Worm (Caenorhabditis elegans) whole organism, mixed stage, embryonic: ENCODE measurements around the gene srbc-8.

ENCODE experiments used
- mls-2 ChIP-seq: sonication (generic microtip); optimal IDR thresholded peaks from 2 replicates; lab custom pipeline; 2016; ENCODE audit warnings: mild to moderate bottlenecking, missing genetic modification characterization, moderate library complexity, missing compliant biosample characterization
- nhr-2 ChIP-seq: fragments of 150-350 bp; optimal IDR thresholded peaks from 2 replicates; lab custom pipeline; 2014; ENCODE audit warnings: missing biosample characterization, missing genetic modification characterization
- pha-4 ChIP-seq: fragments of 150-350 bp; optimal IDR thresholded peaks from 2 replicates; lab custom pipeline; 2018; ENCODE audit warnings: missing biosample characterization, missing genetic modification reagents, missing genetic modification characterization
- unc-62 ChIP-seq: fragments of 150-350 bp; optimal IDR thresholded peaks from 2 replicates; lab custom pipeline; 2014; ENCODE audit warnings: missing biosample characterization, missing genetic modification reagents, missing genetic modification characterization
- ztf-11 ChIP-seq: fragments of 150-350 bp; optimal IDR thresholded peaks from 2 replicates; lab custom pipeline; 2014; ENCODE audit warnings: missing biosample characterization, missing genetic modification characterization

ce11 chrV:7525695-7526094, 40.8 kb upstream of the srbc-8 start, which contains the start of gene C54F6.18:
- TF ChIP-seq mls-2 (tag; lab: Kevin White, UChicago) (no peak), unc-62 (no peak), ztf-11 (tag; lab: Kevin White, UChicago) (no peak), nhr-2 (no peak), pha-4 (no peak)
